Fruit fly (Drosophila melanogaster): ENCODE measurements around the gene CG13083.

The CG13083 gene

dm6 chr2L:19454070-19454751 is 33.1 kb upstream of the CG13083 start, which contains the start of gene CG10026:
Gene CG10026, plus strand, starts transcription at chr2L:19454256.
- no peak for TF ChIP-seq jim (GFP tag; optimal IDR thresholded peaks at IDR 0.05)
- TF ChIP-seq woc (GFP tag; optimal IDR thresholded peaks at IDR 0.05), result peak; percentile 31
- TF ChIP-seq psq (GFP tag; optimal IDR thresholded peaks at IDR 0.05), result peak; percentile 61
- TF ChIP-seq ey (GFP tag; optimal IDR thresholded peaks at IDR 0.05), result peak; percentile 59
- TF ChIP-seq Rel (GFP tag; optimal IDR thresholded peaks at IDR 0.05), result no peak
- TF ChIP-seq Rel (tag; optimal IDR thresholded peaks at IDR 0.05), result no peak
- no peak for TF ChIP-seq Mio (GFP tag; optimal IDR thresholded peaks at IDR 0.05)
- no peak for TF ChIP-seq GATAd (GFP tag; optimal IDR thresholded peaks at IDR 0.05)
- TF ChIP-seq usp (GFP tag; optimal IDR thresholded peaks at IDR 0.05), result no peak
- no peak for TF ChIP-seq sv (GFP tag; optimal IDR thresholded peaks at IDR 0.05)
- TF ChIP-seq brk (GFP tag; optimal IDR thresholded peaks at IDR 0.05), result no peak
- TF ChIP-seq dl (GFP tag; optimal IDR thresholded peaks at IDR 0.05; ENCODE audit: insufficient read depth in 1 of 2, partially characterized antibody in 2 of 2), result no peak
- peak; percentile 52 for TF ChIP-seq fru (GFP tag; optimal IDR thresholded peaks at IDR 0.05)
- TF ChIP-seq CG32264 (GFP tag; optimal IDR thresholded peaks at IDR 0.05), result no peak
- TF ChIP-seq rgr (GFP tag; optimal IDR thresholded peaks at IDR 0.05), result peak; percentile 62
- TF ChIP-seq h (GFP tag; optimal IDR thresholded peaks at IDR 0.05), result peak; percentile 25
- no peak for TF ChIP-seq tai (GFP tag; optimal IDR thresholded peaks at IDR 0.05)
- peak; percentile 53 for TF ChIP-seq HLH106 (tag; optimal IDR thresholded peaks at IDR 0.05)
- TF ChIP-seq Hnf4 (GFP tag; optimal IDR thresholded peaks at IDR 0.05), result no peak
- no peak for TF ChIP-seq Hr83 (GFP tag; optimal IDR thresholded peaks at IDR 0.05; ENCODE audit: poor library complexity, severe bottlenecking)
- TF ChIP-seq Abd-B (GFP tag; optimal IDR thresholded peaks at IDR 0.05), result no peak
- peak; percentile 59 for TF ChIP-seq br (GFP tag; optimal IDR thresholded peaks at IDR 0.05)
- peak; percentile 34 for TF ChIP-seq Dif (GFP tag; optimal IDR thresholded peaks at IDR 0.05; ENCODE audit: partially characterized antibody)
- TF ChIP-seq Vsx2 (GFP tag; optimal IDR thresholded peaks at IDR 0.05; ENCODE audit: partially characterized antibody), result no peak
- TF ChIP-seq CG9705 (GFP tag; optimal IDR thresholded peaks at IDR 0.05), result no peak
- TF ChIP-seq sage (GFP tag; optimal IDR thresholded peaks at IDR 0.05), result no peak
- TF ChIP-seq pan (optimal IDR thresholded peaks at IDR 0.05), result no peak
- TF ChIP-seq Sp1 (GFP tag; optimal IDR thresholded peaks at IDR 0.05), result peak; percentile 51
- TF ChIP-seq OdsH (GFP tag; optimal IDR thresholded peaks at IDR 0.05), result peak; percentile 58
- no peak for TF ChIP-seq CrebA (GFP tag; optimal IDR thresholded peaks at IDR 0.05; ENCODE audit: borderline replicate concordance)
- TF ChIP-seq Hr78 (GFP tag; optimal IDR thresholded peaks at IDR 0.05), result no peak
- TF ChIP-seq foxo (GFP tag; optimal IDR thresholded peaks at IDR 0.05), result peak in 1 of 2 experiments; percentile 16

DNA sequence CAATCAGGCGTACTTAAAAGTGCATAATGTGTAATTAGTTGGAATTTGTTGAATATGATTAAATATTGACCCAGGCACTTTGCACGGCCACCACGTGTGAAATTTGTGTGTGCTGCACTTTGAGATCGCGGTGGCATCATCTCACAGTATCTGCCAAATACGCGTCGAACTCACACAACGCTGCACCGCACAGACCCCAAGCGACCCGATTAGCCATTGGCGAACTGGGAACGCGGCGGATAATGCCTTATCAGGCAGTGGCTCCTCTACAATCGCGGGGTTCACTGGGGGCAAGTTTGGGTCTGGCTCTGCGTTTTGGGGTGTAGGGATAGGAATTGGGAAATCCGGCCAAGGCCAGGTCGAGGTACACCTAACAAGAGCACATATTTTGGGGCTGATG is 32.1 kb upstream of the CG13083 start:
- TF ChIP-seq Hnf4 (GFP tag; optimal IDR thresholded peaks at IDR 0.05) (no peak), rgr (GFP tag; optimal IDR thresholded peaks at IDR 0.05) (no peak), OdsH (GFP tag; optimal IDR thresholded peaks at IDR 0.05) (no peak), psq (GFP tag; optimal IDR thresholded peaks at IDR 0.05) (no peak), woc (GFP tag; optimal IDR thresholded peaks at IDR 0.05) (no peak), Abd-B (GFP tag; optimal IDR thresholded peaks at IDR 0.05) (no peak), dl (GFP tag; optimal IDR thresholded peaks at IDR 0.05; ENCODE audit: insufficient read depth in 1 of 2, partially characterized antibody in 2 of 2) (no peak), ey (GFP tag; optimal IDR thresholded peaks at IDR 0.05) (no peak), foxo (GFP tag; optimal IDR thresholded peaks at IDR 0.05) (no peak)

dm6 chr2L:19455723-19456122 is 31.6 kb upstream of the CG13083 start:
- TF ChIP-seq sv (GFP tag; optimal IDR thresholded peaks at IDR 0.05), result no peak
- TF ChIP-seq Rel (GFP tag; optimal IDR thresholded peaks at IDR 0.05), result no peak
- TF ChIP-seq Rel (tag; optimal IDR thresholded peaks at IDR 0.05), result peak; percentile 93

- TF ChIP-seq psq (GFP tag; optimal IDR thresholded peaks at IDR 0.05) (no peak), OdsH (GFP tag; optimal IDR thresholded peaks at IDR 0.05) (no peak), h (GFP tag; optimal IDR thresholded peaks at IDR 0.05) (no peak), ey (GFP tag; optimal IDR thresholded peaks at IDR 0.05) (no peak), CG9705 (GFP tag; optimal IDR thresholded peaks at IDR 0.05) (no peak), Hr83 (GFP tag; optimal IDR thresholded peaks at IDR 0.05; ENCODE audit: poor library complexity, severe bottlenecking) (no peak), CG32264 (GFP tag; optimal IDR thresholded peaks at IDR 0.05) (no peak), sv (GFP tag; optimal IDR thresholded peaks at IDR 0.05) (no peak), Abd-B (GFP tag; optimal IDR thresholded peaks at IDR 0.05) (no peak), woc (GFP tag; optimal IDR thresholded peaks at IDR 0.05) (no peak), brk (GFP tag; optimal IDR thresholded peaks at IDR 0.05) (no peak), sage (GFP tag; optimal IDR thresholded peaks at IDR 0.05) (no peak), Vsx2 (GFP tag; optimal IDR thresholded peaks at IDR 0.05; ENCODE audit: partially characterized antibody) (no peak), Sp1 (GFP tag; optimal IDR thresholded peaks at IDR 0.05) (no peak), Hnf4 (GFP tag; optimal IDR thresholded peaks at IDR 0.05) (no peak)
These were observed 29.3 kb upstream of the CG13083 start for dm6 chr2L:19457890-19458580.

Measured in whole organism, wandering third instar larva.